Worm (Caenorhabditis elegans) whole organism, L1 larva: Measurements from ENCODE around the gene T25B9.5.

ENCODE experiments used
- C16A3.4 ChIP-seq: fragments of 150-350 bp; optimal IDR thresholded peaks from 2 replicates; lab custom pipeline; 2014; ENCODE audit warnings: missing biosample characterization, missing genetic modification characterization
- C34B4.2 ChIP-seq: sonication (generic microtip); optimal IDR thresholded peaks from 2 replicates; lab custom pipeline; 2017; ENCODE audit warnings: mild to moderate bottlenecking, missing genetic modification characterization, missing compliant biosample characterization
- aly-2 ChIP-seq: fragments of 150-350 bp; optimal IDR thresholded peaks from 2 replicates; lab custom pipeline; 2014; ENCODE audit warnings: missing biosample characterization, missing genetic modification characterization
- blmp-1 ChIP-seq: fragments of 150-350 bp; optimal IDR thresholded peaks from 2 replicates; lab custom pipeline; 2014; ENCODE audit warnings: missing biosample characterization, missing genetic modification characterization
- ceh-63 ChIP-seq: fragments of 200-800 bp; sonication (Bioruptor generic); optimal IDR thresholded peaks from 2 replicates; lab custom pipeline; 2018; ENCODE audit warnings: mild to moderate bottlenecking, missing genetic modification characterization, missing compliant biosample characterization
- ceh-88 ChIP-seq: fragments of 200-800 bp; sonication (Bioruptor generic); IDR thresholded peaks from 2 replicates; pipeline ENCODE4 v1.3.6; 2022; ENCODE audit warnings: missing genetic modification characterization, missing compliant biosample characterization
- ces-1 ChIP-seq: fragments of 150-350 bp; optimal IDR thresholded peaks from 2 replicates; lab custom pipeline; 2014; ENCODE audit warnings: missing biosample characterization, missing genetic modification reagents, missing genetic modification characterization
- dsc-1 ChIP-seq: sonication (generic microtip); optimal IDR thresholded peaks from 2 replicates; lab custom pipeline; 2016; ENCODE audit warnings: mild to moderate bottlenecking, missing genetic modification characterization, missing compliant biosample characterization
- efl-1 ChIP-seq, 4 experiments: fragments of 150-350 bp; optimal IDR thresholded peaks in 3 of 4; peaks in 1 of 4; 1 replicate in 1 of 4; 2 replicates in 3 of 4; lab custom pipeline; 2014; ENCODE audit warnings: missing biosample characterization in 2 of 4, missing genetic modification characterization in 2 of 4, missing genetic modification reagents in 2 of 4
- elt-2 ChIP-seq: sonication (generic microtip); optimal IDR thresholded peaks from 2 replicates; lab custom pipeline; 2016; ENCODE audit warnings: missing genetic modification characterization, mild to moderate bottlenecking, inconsistent platforms, missing compliant biosample characterization, missing genetic modification reagents
- fkh-4 ChIP-seq: sonication (generic microtip); optimal IDR thresholded peaks from 2 replicates; lab custom pipeline; 2016; ENCODE audit warnings: missing compliant biosample characterization, missing genetic modification characterization, borderline replicate concordance
- hlh-4 ChIP-seq: sonication (generic microtip); optimal IDR thresholded peaks from 2 replicates; lab custom pipeline; 2016; ENCODE audit warnings: mild to moderate bottlenecking, missing genetic modification characterization, missing compliant biosample characterization
- jun-1 ChIP-seq: fragments of 150-350 bp; optimal IDR thresholded peaks from 2 replicates; lab custom pipeline; 2014; ENCODE audit warnings: missing biosample characterization, missing genetic modification reagents, missing genetic modification characterization
- lin-13 ChIP-seq: fragments of 150-350 bp; optimal IDR thresholded peaks from 2 replicates; lab custom pipeline; 2014; ENCODE audit warnings: missing biosample characterization, missing genetic modification reagents, missing genetic modification characterization
- lin-14 ChIP-seq: fragments of 200-800 bp; sonication (Bioruptor generic); optimal IDR thresholded peaks from 2 replicates; lab custom pipeline; 2018; ENCODE audit warnings: mild to moderate bottlenecking, missing genetic modification characterization, moderate library complexity, missing compliant biosample characterization
- lin-15B ChIP-seq: fragments of 150-350 bp; sonication (generic microtip); optimal IDR thresholded peaks from 3 replicates; lab custom pipeline; 2014; ENCODE audit warnings: missing biosample characterization, missing genetic modification characterization
- lin-35 ChIP-seq, 2 experiments: fragments of 150-350 bp; optimal IDR thresholded peaks; 2 replicates each; lab custom pipeline; 2014; ENCODE audit warnings: missing biosample characterization in 2 of 2, missing genetic modification characterization in 2 of 2, missing genetic modification reagents in 2 of 2
- nhr-11 ChIP-seq: fragments of 150-350 bp; optimal IDR thresholded peaks from 2 replicates; lab custom pipeline; 2014; ENCODE audit warnings: missing biosample characterization, missing genetic modification characterization
- nhr-19 ChIP-seq: fragments of 200-800 bp; sonication (Bioruptor generic); conservative IDR thresholded peaks from 2 replicates; pipeline ENCODE4 v1.3.6; 2022; ENCODE audit warnings: missing genetic modification characterization, missing compliant biosample characterization
- nhr-20 ChIP-seq: sonication (generic microtip); optimal IDR thresholded peaks from 2 replicates; lab custom pipeline; 2016; ENCODE audit warnings: mild to moderate bottlenecking, missing genetic modification characterization, missing compliant biosample characterization
- nhr-237 ChIP-seq: fragments of 150-350 bp; optimal IDR thresholded peaks from 2 replicates; lab custom pipeline; 2014; ENCODE audit warnings: missing biosample characterization, missing genetic modification characterization
- nhr-28 ChIP-seq: fragments of 150-350 bp; optimal IDR thresholded peaks from 2 replicates; lab custom pipeline; 2014; ENCODE audit warnings: missing biosample characterization, missing genetic modification characterization
- nhr-85 ChIP-seq: sonication (generic microtip); peaks from one replicate; lab custom pipeline; 2016; ENCODE audit warnings: missing genetic modification characterization, inconsistent platforms, missing compliant biosample characterization
- pag-3 ChIP-seq: sonication (generic microtip); optimal IDR thresholded peaks from 2 replicates; lab custom pipeline; 2017; ENCODE audit warnings: missing genetic modification characterization, mild to moderate bottlenecking, missing compliant biosample characterization, antibody characterized with exemption, borderline replicate concordance; ENCODE audit not compliant: insufficient read depth
- pqm-1 ChIP-seq: sonication (generic microtip); optimal IDR thresholded peaks from 3 replicates; lab custom pipeline; 2017; ENCODE audit warnings: missing biosample characterization, missing genetic modification characterization
- skn-1 ChIP-seq: fragments of 150-350 bp; optimal IDR thresholded peaks from 2 replicates; lab custom pipeline; 2014; ENCODE audit warnings: missing biosample characterization, missing genetic modification characterization
- swsn-7 ChIP-seq: sonication (generic microtip); optimal IDR thresholded peaks from 2 replicates; lab custom pipeline; 2016; ENCODE audit warnings: missing genetic modification characterization, missing compliant biosample characterization
- tbx-2 ChIP-seq: sonication (generic microtip); optimal IDR thresholded peaks from 2 replicates; lab custom pipeline; 2016; ENCODE audit warnings: missing genetic modification characterization, missing compliant biosample characterization
- tlp-1 ChIP-seq: fragments of 150-350 bp; optimal IDR thresholded peaks from 2 replicates; lab custom pipeline; 2014; ENCODE audit warnings: missing biosample characterization, missing genetic modification characterization
- unc-130 ChIP-seq: fragments of 150-350 bp; optimal IDR thresholded peaks from 2 replicates; lab custom pipeline; 2017; ENCODE audit warnings: missing biosample characterization, missing genetic modification characterization, inconsistent platforms
- unc-30 ChIP-seq: sonication (generic microtip); optimal IDR thresholded peaks from 2 replicates; lab custom pipeline; 2017; ENCODE audit warnings: missing biosample characterization, missing genetic modification characterization
- unc-86 ChIP-seq: sonication (generic microtip); optimal IDR thresholded peaks from 2 replicates; lab custom pipeline; 2016; ENCODE audit warnings: missing genetic modification characterization, missing compliant biosample characterization

The T25B9.5 gene

DNA sequence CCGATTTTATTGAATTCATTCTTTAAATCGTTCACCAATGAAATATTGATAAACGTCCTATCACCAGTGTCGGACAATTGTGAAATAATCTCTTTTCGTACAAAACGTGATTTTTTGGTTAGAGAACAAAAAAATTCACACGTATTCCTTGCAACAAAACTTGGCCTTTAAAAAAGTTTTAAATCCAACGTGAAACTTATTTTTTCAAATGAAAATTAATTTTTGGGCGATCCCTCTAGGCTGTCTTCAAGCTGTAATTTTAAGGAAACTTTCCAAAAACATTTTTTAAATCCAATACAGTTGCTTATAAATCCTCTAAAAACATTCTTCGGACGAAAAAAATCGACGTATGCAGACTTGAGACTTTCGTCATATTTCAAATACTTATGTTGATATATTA, at the start of gene T25B9.5:
Gene T25B9.5, minus strand, starts transcription at position 101 of the 400 bp plus-strand sequence.
- TF ChIP-seq skn-1 (tag; lab: Kevin White, UChicago) = no peak
- TF ChIP-seq lin-13 (GFP tag; lab: Kevin White, UChicago) = no peak
- TF ChIP-seq C34B4.2 (tag; lab: Kevin White, UChicago) = no peak
- no peak for TF ChIP-seq tlp-1
- TF ChIP-seq lin-35 (GFP tag; optimal IDR thresholded peaks at IDR 0.05; lab: Kevin White, UChicago) = no peak
- no peak for TF ChIP-seq nhr-237 (tag; lab: Kevin White, UChicago)
- no peak for TF ChIP-seq swsn-7 (tag; lab: Kevin White, UChicago)
- no peak for TF ChIP-seq unc-130
- no peak for TF ChIP-seq pqm-1 (tag; lab: Kevin White, UChicago)
- no peak for TF ChIP-seq ces-1
- no peak for TF ChIP-seq jun-1 (tag; lab: Kevin White, UChicago)
- TF ChIP-seq tbx-2 = no peak
- no peak for TF ChIP-seq nhr-19 (GFP tag; lab: Robert Waterston, UW)
- no peak for TF ChIP-seq nhr-11 (tag; lab: Kevin White, UChicago)
- TF ChIP-seq ceh-63 (GFP tag; lab: Kevin White, UChicago) = no peak
- TF ChIP-seq nhr-85 = no peak
- TF ChIP-seq lin-15B (tag; lab: Kevin White, UChicago) = no peak
- TF ChIP-seq nhr-20 (tag; lab: Kevin White, UChicago) = no peak
- TF ChIP-seq ceh-88 (GFP tag; lab: Robert Waterston, UW) = no peak

DNA sequence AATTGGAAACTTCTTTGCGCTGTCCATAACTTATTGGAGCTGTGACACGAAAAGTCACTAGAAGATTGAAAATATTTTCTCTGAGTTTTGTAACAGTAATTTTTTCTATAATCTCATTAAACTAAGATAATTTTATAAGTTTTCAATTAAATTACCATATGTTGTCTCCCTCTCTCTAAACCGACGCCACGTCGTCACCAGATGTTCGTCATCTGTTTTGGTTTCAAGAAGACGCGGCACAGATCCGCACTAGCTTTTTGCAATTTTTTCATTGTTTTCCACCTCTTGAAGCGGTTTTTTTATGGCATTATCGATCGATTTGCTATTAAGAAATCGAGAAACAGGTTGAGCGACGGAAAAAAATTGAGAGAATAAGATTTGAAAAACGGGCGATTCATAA, 49.4 kb upstream of the T25B9.5 start:
- TF ChIP-seq swsn-7 (tag; lab: Kevin White, UChicago) (no peak), dsc-1 (tag; lab: Kevin White, UChicago) (peak; percentile 84), fkh-4 (tag; lab: Kevin White, UChicago) (peak; percentile 73)

DNA sequence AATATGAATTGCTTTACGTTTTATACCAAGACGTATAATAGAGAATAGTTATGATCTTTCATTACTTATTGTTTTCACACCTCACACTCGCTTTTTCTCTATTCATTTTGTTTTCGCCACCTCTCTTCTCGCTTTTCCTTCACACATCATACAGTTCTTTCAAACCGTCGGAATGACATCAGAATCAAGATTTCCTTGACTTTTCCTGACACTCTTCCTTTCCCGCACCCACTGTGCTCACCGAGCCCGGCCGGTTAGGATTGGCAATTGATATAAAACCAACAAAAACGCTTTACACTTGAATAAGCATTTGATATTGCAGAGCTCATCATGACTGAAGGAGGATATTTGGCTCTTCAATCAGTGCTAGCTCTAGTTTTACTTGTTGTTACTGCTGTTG, 44.8 kb upstream of the T25B9.5 start, which contains the start of gene zipt-2.1:
Gene zipt-2.1, plus strand, starts transcription at position 301 of the 400 bp plus-strand sequence.
- no peak for TF ChIP-seq nhr-28 (tag; lab: Kevin White, UChicago)
- no peak for TF ChIP-seq unc-86 (tag; lab: Kevin White, UChicago)

DNA sequence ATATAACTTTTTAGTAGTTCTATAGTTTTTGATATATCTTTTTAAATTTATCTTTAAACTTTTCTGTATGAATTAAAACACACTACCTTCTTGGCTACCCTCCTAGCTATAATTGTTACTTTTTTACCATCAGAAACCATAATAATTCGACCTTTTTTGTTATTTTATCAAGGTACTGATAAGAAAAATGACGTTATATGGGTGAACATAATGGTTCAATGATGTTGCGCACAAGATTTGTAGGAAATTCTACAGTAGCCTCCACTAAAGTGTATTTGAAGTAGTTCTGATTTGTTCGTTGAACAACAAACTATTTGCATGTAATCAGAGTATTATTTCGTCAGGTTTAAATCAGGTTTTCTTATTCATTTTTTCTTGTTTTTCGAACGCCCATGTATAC, 44.0 kb upstream of the T25B9.5 start:
- TF ChIP-seq blmp-1 (tag; lab: Kevin White, UChicago) = no peak
- TF ChIP-seq efl-1 (optimal IDR thresholded peaks at IDR 0.05; lab: Kevin White, UChicago) = no peak
- peak in 1 of 2 experiments; percentile 78 for TF ChIP-seq efl-1 (GFP tag; optimal IDR thresholded peaks at IDR 0.05 in 1 of 2; lab: Kevin White, UChicago)
- TF ChIP-seq hlh-4 (tag; lab: Kevin White, UChicago) = no peak

DNA sequence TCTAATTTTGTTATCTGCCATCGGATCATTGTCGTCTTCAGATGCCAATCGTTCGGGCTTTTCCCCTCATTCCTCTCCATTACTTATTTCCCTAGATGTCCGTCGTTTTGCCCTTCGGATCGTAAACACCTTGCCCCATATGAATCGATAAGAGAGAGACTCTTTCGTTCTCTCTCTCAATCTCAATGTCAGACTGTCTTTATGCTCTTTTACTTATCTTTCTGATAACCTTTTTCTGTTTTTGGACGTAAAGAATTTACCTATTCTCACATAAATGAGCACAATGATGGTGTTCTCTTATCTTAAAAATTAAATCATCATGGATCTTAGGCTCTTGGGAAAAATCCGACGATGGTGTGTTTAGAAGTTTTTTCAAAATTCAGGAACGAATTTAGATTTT, 42.1 kb upstream of the T25B9.5 start:
- TF ChIP-seq elt-2 (tag; lab: Kevin White, UChicago) = peak; percentile 64
- no peak for TF ChIP-seq efl-1 (optimal IDR thresholded peaks at IDR 0.05; lab: Kevin White, UChicago)
- no peak for TF ChIP-seq efl-1 (GFP tag; optimal IDR thresholded peaks at IDR 0.05 in 1 of 2; lab: Kevin White, UChicago)
- no peak for TF ChIP-seq unc-86 (tag; lab: Kevin White, UChicago)
- TF ChIP-seq nhr-11 (tag; lab: Kevin White, UChicago) = no peak

DNA sequence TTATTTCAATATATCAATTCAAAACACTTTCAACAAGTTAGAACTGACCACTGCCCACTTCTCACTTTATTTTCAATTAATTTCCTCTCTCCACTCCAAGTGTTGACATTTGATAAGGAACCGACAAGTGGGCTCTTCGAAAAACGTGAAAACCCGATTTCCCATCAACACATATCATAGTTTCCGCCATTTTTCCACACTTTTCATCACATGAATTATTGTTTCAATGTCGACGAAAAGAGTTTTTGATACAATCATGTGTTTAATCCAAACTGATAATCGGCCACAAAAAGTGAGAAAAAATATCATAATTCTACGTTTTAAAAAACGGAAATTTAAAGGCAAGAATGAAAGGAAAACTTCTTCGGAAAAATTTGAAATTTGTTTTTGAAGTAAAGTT, 41.1 kb upstream of the T25B9.5 start:
- TF ChIP-seq unc-86 (tag; lab: Kevin White, UChicago) (no peak), aly-2 (no peak), unc-30 (tag; lab: Kevin White, UChicago) (no peak), lin-35 (GFP tag; optimal IDR thresholded peaks at IDR 0.05; lab: Kevin White, UChicago) (peak in 1 of 2 experiments; percentile 24), lin-14 (peak; percentile 1), elt-2 (tag; lab: Kevin White, UChicago) (peak; percentile 67)

DNA sequence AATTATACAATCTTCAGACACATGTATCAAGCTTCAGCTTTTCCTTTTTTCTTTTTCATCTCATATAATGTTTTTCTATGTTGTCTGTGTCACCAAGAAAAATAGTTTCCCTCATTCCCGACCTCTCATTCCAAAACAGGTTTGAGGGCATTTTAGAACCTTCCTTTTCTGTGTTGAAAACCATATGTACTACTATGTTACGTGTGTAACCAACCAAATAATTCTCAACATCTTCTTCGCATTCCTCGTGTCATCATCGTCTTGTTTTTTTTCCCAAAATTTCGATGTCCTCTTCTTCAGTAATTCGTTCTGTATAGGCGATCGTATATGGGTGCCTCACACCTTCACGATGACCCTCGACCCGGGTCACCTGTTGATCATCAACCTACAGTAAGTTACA, 35.8 kb upstream of the T25B9.5 start, which contains the start of gene pept-2:
Gene pept-2, plus strand, starts transcription at position 301 of the 400 bp plus-strand sequence.
- TF ChIP-seq nhr-85 (no peak), pag-3 (tag; lab: Kevin White, UChicago) (no peak), lin-35 (GFP tag; optimal IDR thresholded peaks at IDR 0.05; lab: Kevin White, UChicago) (no peak), C16A3.4 (tag; lab: Kevin White, UChicago) (no peak), blmp-1 (tag; lab: Kevin White, UChicago) (peak; percentile 24)
- TF ChIP-seq, all 84 proteins: peak for 1
